Fruit fly (Drosophila melanogaster): ENCODE data around the gene CG3557.

The CG3557 gene

DNA sequence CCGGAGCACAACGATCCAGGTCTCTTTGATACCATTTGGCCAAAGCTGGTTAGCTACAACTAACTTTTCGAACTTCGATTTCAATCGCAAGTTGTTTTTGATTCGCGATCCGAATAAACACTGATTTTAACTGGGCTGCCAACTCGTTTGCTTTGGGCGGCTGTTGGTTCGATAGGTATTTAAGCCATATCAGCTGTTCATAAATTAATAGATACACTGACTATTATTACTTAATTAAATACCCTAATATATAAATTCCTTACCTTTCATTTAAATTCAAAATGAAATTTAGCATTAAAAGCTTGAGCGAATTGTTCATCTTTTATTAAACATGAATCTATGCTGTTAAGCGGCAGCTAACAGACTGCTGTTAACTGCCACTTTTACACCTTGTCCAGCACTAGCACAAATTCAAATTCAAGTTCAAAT is 28.4 kb downstream of the CG3557 start, which contains the start of gene CG9967 (continued):
- TF ChIP-seq B-H1 (GFP tag; IDR thresholded peaks at IDR 0.05) (no peak), CG43689 (GFP tag; IDR thresholded peaks at IDR 0.05) (no peak), CG11696 (GFP tag; IDR thresholded peaks at IDR 0.05) (no peak), emc (GFP tag; optimal IDR thresholded peaks at IDR 0.05) (no peak), pb (GFP tag; optimal IDR thresholded peaks at IDR 0.05) (no peak), CG18011 (GFP tag; optimal IDR thresholded peaks at IDR 0.05) (no peak), Dp (GFP tag; optimal IDR thresholded peaks at IDR 0.05) (peak; percentile 86), Sox100B (GFP tag; optimal IDR thresholded peaks at IDR 0.05) (no peak), CG11695 (GFP tag; IDR thresholded peaks at IDR 0.05) (no peak), chif (GFP tag; optimal IDR thresholded peaks at IDR 0.05) (no peak), tap (tag; optimal IDR thresholded peaks at IDR 0.05) (no peak), ewg (GFP tag; optimal IDR thresholded peaks at IDR 0.05) (no peak), Hmr (GFP tag; optimal IDR thresholded peaks at IDR 0.05) (no peak), org-1 (GFP tag; optimal IDR thresholded peaks at IDR 0.05) (no peak), CG30403 (GFP tag; optimal IDR thresholded peaks at IDR 0.05) (peak; percentile 21), sna (GFP tag; IDR thresholded peaks at IDR 0.05; ENCODE audit: partially characterized antibody) (no peak), Antp (GFP tag; optimal IDR thresholded peaks at IDR 0.05) (no peak), CG11247 (GFP tag; IDR thresholded peaks at IDR 0.05) (no peak), CG1832 (GFP tag; optimal IDR thresholded peaks at IDR 0.05) (no peak), pnt (GFP tag; optimal IDR thresholded peaks at IDR 0.05) (no peak), CG11560 (tag; IDR thresholded peaks at IDR 0.05) (no peak), odd (GFP tag; optimal IDR thresholded peaks at IDR 0.05) (no peak), CG17912 (GFP tag; optimal IDR thresholded peaks at IDR 0.05) (no peak), gt (GFP tag; IDR thresholded peaks at IDR 0.05) (no peak), esg (GFP tag; conservative IDR thresholded peaks at IDR 0.05) (no peak), Doc3 (GFP tag; IDR thresholded peaks at IDR 0.05; ENCODE audit: partially characterized antibody) (0 out of 3 replicates have a peak, but pooled peaks have one; percentile 41), vvl (GFP tag; IDR thresholded peaks at IDR 0.05) (no peak), CG13123 (GFP tag; optimal IDR thresholded peaks at IDR 0.05) (no peak), Taf1 (GFP tag; IDR thresholded peaks at IDR 0.05) (no peak), Nf-YC (tag; optimal IDR thresholded peaks at IDR 0.05) (peak; percentile 46), Stat92E (GFP tag; optimal IDR thresholded peaks at IDR 0.05) (no peak), stwl (tag; optimal IDR thresholded peaks at IDR 0.05) (peak; percentile 84), CG13624 (GFP tag; optimal IDR thresholded peaks at IDR 0.05) (no peak), croc (GFP tag; conservative IDR thresholded peaks at IDR 0.05) (no peak), CG14441 (GFP tag; IDR thresholded peaks at IDR 0.05) (no peak), cg (GFP tag; optimal IDR thresholded peaks at IDR 0.05) (no peak), Jarid2 (GFP tag; optimal IDR thresholded peaks at IDR 0.05) (no peak), BtbVII (GFP tag; optimal IDR thresholded peaks at IDR 0.05) (no peak), CG17802 (tag; optimal IDR thresholded peaks at IDR 0.05) (no peak), btn (GFP tag; optimal IDR thresholded peaks at IDR 0.05) (no peak), p53 (GFP tag; optimal IDR thresholded peaks at IDR 0.05) (no peak), Sox102F (GFP tag; optimal IDR thresholded peaks at IDR 0.05) (no peak), dmrt11E (tag; optimal IDR thresholded peaks at IDR 0.05) (no peak), Six4 (GFP tag; optimal IDR thresholded peaks at IDR 0.05) (no peak), CG17385 (GFP tag; optimal IDR thresholded peaks at IDR 0.05) (no peak), CG14860 (GFP tag; IDR thresholded peaks at IDR 0.05; ENCODE audit: partially characterized antibody) (no peak), CG3163 (GFP tag; optimal IDR thresholded peaks at IDR 0.05) (no peak), gsb-n (tag; optimal IDR thresholded peaks at IDR 0.05) (no peak), aop (GFP tag; IDR thresholded peaks at IDR 0.05) (no peak), Deaf1 (tag; optimal IDR thresholded peaks at IDR 0.05) (peak; percentile 20), CG6813 (GFP tag; optimal IDR thresholded peaks at IDR 0.05) (no peak)

All from whole organism, embryonic.